Worm (Caenorhabditis elegans) whole organism, L3 larva: Measurements from ENCODE around the gene H20E11.2.

Source experiments
- R02D3.7 ChIP-seq: fragments of 150-350 bp; optimal IDR thresholded peaks from 2 replicates; lab custom pipeline; 2014; ENCODE audit warnings: missing biosample characterization, missing genetic modification characterization
- ZK546.5 ChIP-seq: sonication (generic microtip); optimal IDR thresholded peaks from 2 replicates; lab custom pipeline; 2017; ENCODE audit warnings: missing biosample characterization, missing genetic modification characterization
- aly-2 ChIP-seq: fragments of 150-350 bp; optimal IDR thresholded peaks from 2 replicates; lab custom pipeline; 2014; ENCODE audit warnings: missing biosample characterization, missing genetic modification characterization
- ama-1 ChIP-seq: fragments of 150-350 bp; optimal IDR thresholded peaks from 2 replicates; lab custom pipeline; 2018
- ceh-16 ChIP-seq: sonication (generic microtip); optimal IDR thresholded peaks from 2 replicates; lab custom pipeline; 2017; ENCODE audit warnings: missing biosample characterization, missing genetic modification characterization
- ceh-82 ChIP-seq: fragments of 150-350 bp; optimal IDR thresholded peaks from 2 replicates; lab custom pipeline; 2014; ENCODE audit warnings: missing biosample characterization, missing genetic modification characterization
- ceh-9 ChIP-seq: sonication (generic microtip); optimal IDR thresholded peaks from 2 replicates; lab custom pipeline; 2018; ENCODE audit warnings: missing biosample characterization, missing genetic modification characterization
- daf-12 ChIP-seq: fragments of 150-350 bp; optimal IDR thresholded peaks from 2 replicates; lab custom pipeline; 2014; ENCODE audit warnings: missing biosample characterization, missing genetic modification reagents, missing genetic modification characterization
- egl-5 ChIP-seq: fragments of 150-350 bp; optimal IDR thresholded peaks from 2 replicates; lab custom pipeline; 2017; ENCODE audit warnings: missing biosample characterization, missing genetic modification reagents, missing genetic modification characterization, inconsistent platforms
- elt-1 ChIP-seq: fragments of 150-350 bp; optimal IDR thresholded peaks from 2 replicates; lab custom pipeline; 2014; ENCODE audit warnings: missing biosample characterization, missing genetic modification characterization
- elt-2 ChIP-seq: sonication (generic microtip); optimal IDR thresholded peaks from 2 replicates; lab custom pipeline; 2016; ENCODE audit warnings: missing genetic modification reagents, mild to moderate bottlenecking, missing genetic modification characterization, missing compliant biosample characterization
- elt-3 ChIP-seq, 3 experiments: fragments of 150-350 bp in 1 of 3; sonication (generic microtip) in 2 of 3; optimal IDR thresholded peaks; 2 replicates in 2 of 3; 4 replicates in 1 of 3; lab custom pipeline; 2014 to 2017; ENCODE audit warnings: missing biosample characterization in 3 of 3, missing genetic modification characterization in 3 of 3
- eor-1 ChIP-seq, 2 experiments: fragments of 150-350 bp; optimal IDR thresholded peaks; 2 replicates each; lab custom pipeline; 2014 to 2018; ENCODE audit warnings: missing biosample characterization in 2 of 2, missing genetic modification characterization in 2 of 2
- fkh-10 ChIP-seq: sonication (generic microtip); optimal IDR thresholded peaks from 2 replicates; lab custom pipeline; 2017; ENCODE audit warnings: missing biosample characterization, missing genetic modification reagents, missing genetic modification characterization
- fkh-2 ChIP-seq: fragments of 150-350 bp; optimal IDR thresholded peaks from 2 replicates; lab custom pipeline; 2014; ENCODE audit warnings: missing biosample characterization, missing genetic modification reagents, missing genetic modification characterization
- fos-1 ChIP-seq: fragments of 150-350 bp; optimal IDR thresholded peaks from 2 replicates; lab custom pipeline; 2014; ENCODE audit warnings: missing biosample characterization, missing genetic modification characterization
- hmg-11 ChIP-seq: sonication (generic microtip); optimal IDR thresholded peaks from 2 replicates; lab custom pipeline; 2016; ENCODE audit warnings: missing genetic modification characterization, missing compliant biosample characterization
- jun-1 ChIP-seq: fragments of 150-350 bp; optimal IDR thresholded peaks from 2 replicates; lab custom pipeline; 2014; ENCODE audit warnings: missing biosample characterization, missing genetic modification reagents, missing genetic modification characterization
- lin-15B ChIP-seq: fragments of 150-350 bp; optimal IDR thresholded peaks from 2 replicates; lab custom pipeline; 2014; ENCODE audit warnings: missing biosample characterization, missing genetic modification characterization
- lin-39 ChIP-seq: fragments of 150-350 bp; optimal IDR thresholded peaks from 2 replicates; lab custom pipeline; 2018; ENCODE audit warnings: missing biosample characterization, missing genetic modification reagents, missing genetic modification characterization
- lsy-12 ChIP-seq: sonication (generic microtip); optimal IDR thresholded peaks from 2 replicates; lab custom pipeline; 2016; ENCODE audit warnings: mild to moderate bottlenecking, missing genetic modification characterization, missing compliant biosample characterization
- mdl-1 ChIP-seq: fragments of 150-350 bp; optimal IDR thresholded peaks from 2 replicates; lab custom pipeline; 2014; ENCODE audit warnings: missing biosample characterization, missing genetic modification characterization
- mml-1 ChIP-seq: fragments of 150-350 bp; sonication (generic microtip); optimal IDR thresholded peaks from 3 replicates; lab custom pipeline; 2014; ENCODE audit warnings: missing biosample characterization, missing genetic modification characterization
- nfya-1 ChIP-seq: sonication (generic microtip); optimal IDR thresholded peaks from 2 replicates; lab custom pipeline; 2017; ENCODE audit warnings: missing genetic modification characterization, mild to moderate bottlenecking, missing compliant biosample characterization, antibody characterized with exemption, moderate library complexity; ENCODE audit not compliant: insufficient read depth
- nhr-11 ChIP-seq: fragments of 150-350 bp; optimal IDR thresholded peaks from 2 replicates; lab custom pipeline; 2014; ENCODE audit warnings: missing biosample characterization, missing genetic modification characterization
- nhr-23 ChIP-seq: fragments of 150-350 bp; optimal IDR thresholded peaks from 2 replicates; lab custom pipeline; 2014; ENCODE audit warnings: missing biosample characterization, missing genetic modification reagents, missing genetic modification characterization
- nhr-237 ChIP-seq: fragments of 150-350 bp; optimal IDR thresholded peaks from 2 replicates; lab custom pipeline; 2014; ENCODE audit warnings: missing biosample characterization, missing genetic modification characterization
- nhr-25 ChIP-seq: sonication (generic microtip); optimal IDR thresholded peaks from 2 replicates; lab custom pipeline; 2017; ENCODE audit warnings: missing biosample characterization, missing genetic modification characterization
- nhr-28 ChIP-seq: fragments of 150-350 bp; optimal IDR thresholded peaks from 2 replicates; lab custom pipeline; 2014; ENCODE audit warnings: missing biosample characterization, missing genetic modification characterization
- nhr-43 ChIP-seq: sonication (generic microtip); optimal IDR thresholded peaks from 2 replicates; lab custom pipeline; 2016; ENCODE audit warnings: mild to moderate bottlenecking, missing genetic modification characterization, missing compliant biosample characterization; ENCODE audit not compliant: poor library complexity, severe bottlenecking
- nhr-67 ChIP-seq: fragments of 150-350 bp; optimal IDR thresholded peaks from 2 replicates; lab custom pipeline; 2014; ENCODE audit warnings: missing biosample characterization, missing genetic modification characterization
- nhr-76 ChIP-seq: fragments of 150-350 bp; sonication (generic microtip); optimal IDR thresholded peaks from 5 replicates; lab custom pipeline; 2014; ENCODE audit warnings: missing biosample characterization, missing genetic modification characterization
- pha-4 ChIP-seq: fragments of 150-350 bp; optimal IDR thresholded peaks from 2 replicates; lab custom pipeline; 2014; ENCODE audit warnings: missing biosample characterization, missing genetic modification reagents, missing genetic modification characterization
- pqm-1 ChIP-seq: fragments of 150-350 bp; optimal IDR thresholded peaks from 2 replicates; lab custom pipeline; 2017; ENCODE audit warnings: missing biosample characterization, missing genetic modification characterization, inconsistent platforms
- sea-2 ChIP-seq: fragments of 150-350 bp; sonication (generic microtip); optimal IDR thresholded peaks from 4 replicates; lab custom pipeline; 2014; ENCODE audit warnings: missing biosample characterization, missing genetic modification reagents, missing genetic modification characterization
- skn-1 ChIP-seq: fragments of 150-350 bp; optimal IDR thresholded peaks from 2 replicates; lab custom pipeline; 2014; ENCODE audit warnings: missing biosample characterization, missing genetic modification characterization
- zag-1 ChIP-seq: fragments of 150-350 bp; optimal IDR thresholded peaks from 2 replicates; lab custom pipeline; 2014; ENCODE audit warnings: missing biosample characterization, missing genetic modification characterization
- ztf-11 ChIP-seq: fragments of 150-350 bp; optimal IDR thresholded peaks from 2 replicates; lab custom pipeline; 2014; ENCODE audit warnings: missing biosample characterization, missing genetic modification characterization
- ztf-4 ChIP-seq: fragments of 150-350 bp; optimal IDR thresholded peaks from 2 replicates; lab custom pipeline; 2014; ENCODE audit warnings: missing biosample characterization, missing genetic modification characterization

Gene H20E11.2

DNA sequence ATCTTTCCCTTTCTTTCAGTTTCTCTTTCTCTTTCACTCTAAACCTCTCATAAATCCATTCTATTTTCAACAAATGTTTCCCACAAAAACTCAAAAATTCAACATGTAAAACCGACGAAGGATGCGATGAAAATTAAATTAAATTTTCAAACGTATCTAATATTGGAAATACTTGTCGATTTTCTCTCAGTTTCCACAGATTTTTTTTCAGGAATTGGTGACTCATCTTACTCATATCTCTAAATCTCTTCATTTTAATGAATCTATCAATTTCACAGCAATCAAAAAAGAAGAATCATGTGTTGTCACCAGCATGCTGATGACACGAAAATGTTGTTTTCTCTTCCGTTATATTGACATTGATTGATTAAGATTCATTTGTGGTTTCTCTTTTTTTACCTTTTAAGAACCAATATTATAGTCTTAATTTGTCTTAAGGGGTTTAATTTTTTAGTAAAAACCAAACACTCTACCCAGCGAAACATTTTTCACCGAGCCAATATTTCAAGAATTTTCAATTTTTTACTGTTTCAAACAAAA is 23.7 kb upstream of the H20E11.2 start:
- TF ChIP-seq ama-1 (no peak), ceh-9 (no peak), elt-3 (tag; optimal IDR thresholded peaks at IDR 0.05; lab: Kevin White, UChicago) (no peak), nhr-11 (tag; lab: Kevin White, UChicago) (no peak), aly-2 (tag; lab: Kevin White, UChicago) (no peak), daf-12 (tag; lab: Kevin White, UChicago) (no peak), nhr-76 (tag; lab: Kevin White, UChicago) (no peak), nhr-67 (tag; lab: Kevin White, UChicago) (no peak), lin-15B (tag; lab: Kevin White, UChicago) (no peak), pha-4 (tag; lab: Kevin White, UChicago) (no peak), skn-1 (tag; lab: Kevin White, UChicago) (no peak), fos-1 (tag; lab: Kevin White, UChicago) (no peak), jun-1 (tag; lab: Kevin White, UChicago) (no peak), nhr-28 (tag; lab: Kevin White, UChicago) (no peak), lin-39 (no peak), ZK546.5 (tag; lab: Kevin White, UChicago) (no peak), hmg-11 (tag; lab: Kevin White, UChicago) (no peak)
- TF ChIP-seq, all 47 proteins: peak for 0

DNA sequence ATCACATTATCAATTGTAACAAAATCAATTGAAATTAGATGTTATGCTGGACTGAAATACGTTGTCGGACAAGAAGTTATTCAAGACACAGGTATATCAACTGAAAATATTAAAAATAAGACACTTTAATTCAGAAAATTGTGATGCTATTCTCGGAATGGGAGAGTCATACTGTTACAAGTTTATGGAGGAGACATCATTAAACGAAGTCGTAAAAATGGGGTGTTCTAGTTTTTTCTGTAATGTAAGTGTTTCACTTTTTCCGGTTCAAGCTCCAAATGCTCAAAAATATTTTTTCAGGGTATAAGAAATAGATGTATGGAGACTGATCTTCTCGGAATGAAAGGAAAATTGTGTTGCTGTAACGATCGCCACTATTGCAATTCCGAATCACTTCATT is 22.8 kb upstream of the H20E11.2 start, which contains the start of gene C17H12.37:
TSS of gene C17H12.37 (plus strand) at position 301 of the 400 bp plus-strand sequence.
- TF ChIP-seq nhr-28 (tag; lab: Kevin White, UChicago) (no peak), elt-2 (tag; lab: Kevin White, UChicago) (peak; percentile 5), nhr-76 (tag; lab: Kevin White, UChicago) (no peak), mdl-1 (tag; lab: Kevin White, UChicago) (no peak), ceh-16 (no peak), elt-3 (tag; optimal IDR thresholded peaks at IDR 0.05; lab: Kevin White, UChicago) (no peak)

DNA sequence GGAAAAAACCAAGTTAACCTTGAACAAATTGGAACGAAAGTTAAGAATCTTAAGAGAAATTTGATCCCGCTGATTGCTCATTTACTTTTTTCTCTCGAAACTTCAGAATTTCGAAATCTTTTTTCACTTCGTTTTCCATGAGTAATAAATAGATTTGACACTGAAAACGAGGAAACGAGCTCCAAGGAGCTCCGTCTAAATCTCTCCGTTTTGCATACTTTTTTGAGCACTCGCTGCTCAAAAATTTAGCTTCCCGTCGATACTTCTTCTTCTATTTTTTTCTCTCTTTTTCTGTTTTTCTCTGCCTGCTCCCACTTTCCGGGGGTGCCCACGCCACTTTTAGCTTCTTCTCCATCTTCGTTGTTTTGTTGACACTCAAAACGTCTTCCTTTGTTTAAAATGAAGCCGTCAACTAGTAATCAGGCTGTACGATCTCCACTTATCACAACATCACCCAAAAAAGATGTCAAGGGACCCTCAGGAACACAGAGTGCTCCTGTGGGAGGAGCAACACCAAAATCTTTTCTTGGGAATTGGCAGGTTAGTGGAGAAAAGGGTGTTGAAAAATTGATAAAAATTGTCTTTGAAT is 21.0 kb upstream of the H20E11.2 start, which contains the start of gene C17H12.10:
TSS of gene C17H12.10 (plus strand) at position 325 of the 589 bp plus-strand sequence.
- TF ChIP-seq ztf-11 (tag; lab: Kevin White, UChicago), result no peak
- peak; percentile 54 for TF ChIP-seq nfya-1 (tag; lab: Kevin White, UChicago)
- TF ChIP-seq mdl-1 (tag; lab: Kevin White, UChicago), result no peak
- TF ChIP-seq ztf-4, result no peak
- TF ChIP-seq nhr-28 (tag; lab: Kevin White, UChicago), result no peak
- no peak for TF ChIP-seq nhr-25 (tag; lab: Kevin White, UChicago)
- no peak for TF ChIP-seq nhr-76 (tag; lab: Kevin White, UChicago)
- TF ChIP-seq eor-1 (tag; optimal IDR thresholded peaks at IDR 0.05; lab: Kevin White, UChicago), result no peak
- no peak for TF ChIP-seq nhr-23 (tag; lab: Kevin White, UChicago)
- peak; percentile 3 for TF ChIP-seq hmg-11 (tag; lab: Kevin White, UChicago)
- TF ChIP-seq elt-2 (tag; lab: Kevin White, UChicago), result no peak
- no peak for TF ChIP-seq ceh-9
- TF ChIP-seq elt-3 (tag; optimal IDR thresholded peaks at IDR 0.05; lab: Kevin White, UChicago), result no peak
- no peak for TF ChIP-seq sea-2 (GFP tag; lab: Kevin White, UChicago)
- TF ChIP-seq nhr-11 (tag; lab: Kevin White, UChicago), result no peak
- no peak for TF ChIP-seq zag-1 (tag; lab: Kevin White, UChicago)
- TF ChIP-seq ama-1, result no peak
- TF ChIP-seq pha-4 (tag; lab: Kevin White, UChicago), result no peak
- TF ChIP-seq pqm-1, result no peak
- TF ChIP-seq lsy-12, result no peak
- no peak for TF ChIP-seq ceh-16
- no peak for TF ChIP-seq R02D3.7 (tag; lab: Kevin White, UChicago)
- no peak for TF ChIP-seq egl-5
- no peak for TF ChIP-seq mml-1 (tag; lab: Kevin White, UChicago)
- TF ChIP-seq ceh-82 (tag; lab: Kevin White, UChicago), result no peak
- peak; percentile 71 for TF ChIP-seq elt-1 (tag; lab: Kevin White, UChicago)
- peak; percentile 67 for TF ChIP-seq lin-39
- no peak for TF ChIP-seq fkh-2 (tag; lab: Kevin White, UChicago)
- TF ChIP-seq fkh-10 (GFP tag; lab: Kevin White, UChicago), result peak; percentile 41
- TF ChIP-seq jun-1 (tag; lab: Kevin White, UChicago), result no peak
- no peak for TF ChIP-seq ZK546.5 (tag; lab: Kevin White, UChicago)
- TF ChIP-seq lin-15B (tag; lab: Kevin White, UChicago), result peak; percentile 28
- TF ChIP-seq nhr-237 (tag; lab: Kevin White, UChicago), result no peak
- no peak for TF ChIP-seq nhr-43 (tag; lab: Kevin White, UChicago)
